Worm (Caenorhabditis elegans): Measurements from ENCODE around the gene ztf-17.

ztf-17 gene

ce11 chrII:7855619-7856018 lies 14.3 kb downstream of the ztf-17 start, which contains the start of gene mdmh-35:
Gene mdmh-35, minus strand, starts transcription at chrII:7855719.
- TF ChIP-seq nhr-23 (tag; optimal IDR thresholded peaks at IDR 0.05) (no peak), eor-1 (tag; optimal IDR thresholded peaks at IDR 0.05) (no peak), egl-27 (tag; optimal IDR thresholded peaks at IDR 0.05) (no peak), snpc-4 (tag; optimal IDR thresholded peaks at IDR 0.05) (no peak), ztf-4 (tag; optimal IDR thresholded peaks at IDR 0.05) (no peak), hmg-11 (tag; optimal IDR thresholded peaks at IDR 0.05) (no peak), nhr-25 (tag; optimal IDR thresholded peaks at IDR 0.05) (no peak), fkh-10 (GFP tag; optimal IDR thresholded peaks at IDR 0.05) (no peak), nhr-77 (tag; optimal IDR thresholded peaks at IDR 0.05) (no peak), mml-1 (tag; optimal IDR thresholded peaks at IDR 0.05) (no peak), lsy-12 (tag; optimal IDR thresholded peaks at IDR 0.05) (no peak), aly-2 (tag; optimal IDR thresholded peaks at IDR 0.05) (no peak), zag-1 (tag; optimal IDR thresholded peaks at IDR 0.05) (no peak), ztf-11 (tag; optimal IDR thresholded peaks at IDR 0.05) (no peak), nhr-28 (tag; optimal IDR thresholded peaks at IDR 0.05) (no peak), daf-12 (tag; optimal IDR thresholded peaks at IDR 0.05) (no peak)

- TF ChIP-seq egl-5 (tag; optimal IDR thresholded peaks at IDR 0.05) (no peak), ama-1 (optimal IDR thresholded peaks at IDR 0.05) (no peak), ztf-4 (tag; optimal IDR thresholded peaks at IDR 0.05) (no peak), skn-1 (tag; optimal IDR thresholded peaks at IDR 0.05) (no peak), nhr-23 (tag; optimal IDR thresholded peaks at IDR 0.05) (no peak), snpc-4 (tag; optimal IDR thresholded peaks at IDR 0.05) (no peak), lin-15B (tag; optimal IDR thresholded peaks at IDR 0.05) (no peak), aly-2 (tag; optimal IDR thresholded peaks at IDR 0.05) (no peak), mml-1 (tag; optimal IDR thresholded peaks at IDR 0.05) (no peak), lin-39 (tag; optimal IDR thresholded peaks at IDR 0.05) (no peak), ceh-82 (tag; optimal IDR thresholded peaks at IDR 0.05) (no peak), pha-4 (tag; optimal IDR thresholded peaks at IDR 0.05) (no peak), nhr-77 (tag; optimal IDR thresholded peaks at IDR 0.05) (no peak), egl-27 (tag; optimal IDR thresholded peaks at IDR 0.05) (no peak), fkh-10 (GFP tag; optimal IDR thresholded peaks at IDR 0.05) (no peak), elt-2 (tag; optimal IDR thresholded peaks at IDR 0.05) (no peak), unc-39 (tag; optimal IDR thresholded peaks at IDR 0.05) (no peak), ceh-28 (tag; optimal IDR thresholded peaks at IDR 0.05) (no peak)
These were observed 15.0 kb downstream of the ztf-17 start, which contains the start of gene mdt-10 for ce11 chrII:7854942-7855341. Gene mdt-10, minus strand, starts transcription at chrII:7855042.

- TF ChIP-seq nhr-76 (tag; optimal IDR thresholded peaks at IDR 0.05) (no peak), mdl-1 (tag; optimal IDR thresholded peaks at IDR 0.05) (no peak), tbx-2 (tag; optimal IDR thresholded peaks at IDR 0.05) (no peak), ztf-11 (tag; optimal IDR thresholded peaks at IDR 0.05) (no peak), nhr-28 (tag; optimal IDR thresholded peaks at IDR 0.05) (no peak), egl-27 (tag; optimal IDR thresholded peaks at IDR 0.05) (no peak), ceh-28 (tag; optimal IDR thresholded peaks at IDR 0.05) (no peak), mml-1 (tag; optimal IDR thresholded peaks at IDR 0.05) (no peak), zag-1 (tag; optimal IDR thresholded peaks at IDR 0.05) (no peak), ZK546.5 (tag; optimal IDR thresholded peaks at IDR 0.05) (no peak)
These were observed 16.3 kb downstream of the ztf-17 start, which contains the start of gene T09A5.5 for ce11 chrII:7853679-7854078. Gene T09A5.5, minus strand, starts transcription at chrII:7853779.

- TF ChIP-seq ztf-4 (tag; optimal IDR thresholded peaks at IDR 0.05), result no peak
- peak; percentile 62 for TF ChIP-seq pha-4 (tag; optimal IDR thresholded peaks at IDR 0.05)
- TF ChIP-seq egl-5 (tag; optimal IDR thresholded peaks at IDR 0.05), result peak; percentile 75
- peak; percentile 50 for TF ChIP-seq elt-2 (tag; optimal IDR thresholded peaks at IDR 0.05)
These were observed 18.5 kb downstream of the ztf-17 start for ce11 chrII:7851480-7851879.

- TF ChIP-seq egl-27 (tag; optimal IDR thresholded peaks at IDR 0.05) (no peak), elt-3 (tag; optimal IDR thresholded peaks at IDR 0.05) (no peak), egl-5 (tag; optimal IDR thresholded peaks at IDR 0.05) (peak; percentile 98), nhr-11 (tag; optimal IDR thresholded peaks at IDR 0.05) (no peak), elt-2 (tag; optimal IDR thresholded peaks at IDR 0.05) (no peak), ztf-11 (tag; optimal IDR thresholded peaks at IDR 0.05) (no peak), nhr-25 (tag; optimal IDR thresholded peaks at IDR 0.05) (peak; percentile 19)
These were observed 19.4 kb downstream of the ztf-17 start for ce11 chrII:7850575-7850974.

ce11 chrII:7849697-7850096 lies 20.3 kb downstream of the ztf-17 start, which contains the start of gene acr-7:
Gene acr-7, minus strand, starts transcription at chrII:7849797.
- TF ChIP-seq pqm-1 (tag; optimal IDR thresholded peaks at IDR 0.05), result no peak
- TF ChIP-seq hmg-11 (tag; optimal IDR thresholded peaks at IDR 0.05), result no peak
- no peak for TF ChIP-seq unc-62 (GFP tag; optimal IDR thresholded peaks at IDR 0.05)
- no peak for TF ChIP-seq sea-2 (GFP tag; optimal IDR thresholded peaks at IDR 0.05)
- no peak for TF ChIP-seq mml-1 (tag; optimal IDR thresholded peaks at IDR 0.05)
- TF ChIP-seq ztf-11 (tag; optimal IDR thresholded peaks at IDR 0.05), result no peak
- TF ChIP-seq egl-27 (tag; optimal IDR thresholded peaks at IDR 0.05), result no peak

All from whole organism, L3 larva.